Fruit fly (Drosophila melanogaster) whole organism, prepupa: ENCODE measurements around the gene CG4465.
A peak's percentile ranks its signal among the peaks of the same experiment; 100 is the strongest.

ENCODE experiments used
- CG10631 ChIP-seq: fragments of 200-800 bp; sonication (Bioruptor generic); optimal IDR thresholded peaks from 2 replicates; lab custom pipeline; 2016; ENCODE audit warnings: missing biosample characterization, missing genetic modification characterization
- CG10669 ChIP-seq: fragments of 200-800 bp; sonication (Bioruptor generic); optimal IDR thresholded peaks from 3 replicates; lab custom pipeline; 2018; ENCODE audit warnings: missing biosample characterization, mild to moderate bottlenecking, missing genetic modification characterization, moderate library complexity
- CG11294 ChIP-seq: fragments of 200-800 bp; sonication (Bioruptor generic); IDR thresholded peaks from 2 replicates; pipeline ENCODE4 v1.3.6; 2022; ENCODE audit warnings: missing biosample characterization, missing genetic modification characterization
- CG11762 ChIP-seq: fragments of 200-800 bp; sonication (Bioruptor generic); optimal IDR thresholded peaks from 3 replicates; lab custom pipeline; 2016; ENCODE audit warnings: missing biosample characterization, missing genetic modification characterization; ENCODE audit not compliant: insufficient read depth
- CG11902 ChIP-seq: fragments of 200-800 bp; sonication (Bioruptor generic); optimal IDR thresholded peaks from 3 replicates; lab custom pipeline; 2016; ENCODE audit warnings: missing biosample characterization, missing genetic modification characterization
- CG15336 ChIP-seq: fragments of 200-800 bp; sonication (Bioruptor generic); IDR thresholded peaks from 2 replicates; pipeline ENCODE4 v1.3.6; 2022; ENCODE audit warnings: missing biosample characterization, missing genetic modification characterization
- CG1621 ChIP-seq: fragments of 200-800 bp; sonication (Bioruptor generic); optimal IDR thresholded peaks from 3 replicates; lab custom pipeline; 2018; ENCODE audit warnings: missing biosample characterization, mild to moderate bottlenecking, missing genetic modification characterization
- CG16779 ChIP-seq: fragments of 200-800 bp; sonication (Bioruptor generic); optimal IDR thresholded peaks from 3 replicates; lab custom pipeline; 2017; ENCODE audit warnings: missing biosample characterization, mild to moderate bottlenecking, missing genetic modification characterization
- CG3032 ChIP-seq: fragments of 200-800 bp; optimal IDR thresholded peaks from 2 replicates; lab custom pipeline; 2019; ENCODE audit warnings: missing biosample characterization, mild to moderate bottlenecking, missing genetic modification characterization, moderate library complexity
- CG31627 ChIP-seq: fragments of 200-800 bp; sonication (Bioruptor generic); optimal IDR thresholded peaks from 3 replicates; lab custom pipeline; 2016; ENCODE audit warnings: missing biosample characterization, missing genetic modification characterization
- CG34406 ChIP-seq: fragments of 200-800 bp; sonication (Bioruptor generic); optimal IDR thresholded peaks from 3 replicates; lab custom pipeline; 2016; ENCODE audit warnings: missing biosample characterization, missing genetic modification characterization
- CG3919 ChIP-seq: fragments of 200-800 bp; sonication (Bioruptor generic); optimal IDR thresholded peaks from 3 replicates; lab custom pipeline; 2016; ENCODE audit warnings: missing biosample characterization, missing genetic modification characterization
- CG6276 ChIP-seq: fragments of 200-800 bp; sonication (Bioruptor generic); optimal IDR thresholded peaks from 2 replicates; lab custom pipeline; 2017; ENCODE audit warnings: missing biosample characterization, mild to moderate bottlenecking, missing genetic modification characterization
- CG6792 ChIP-seq: fragments of 200-800 bp; sonication (Bioruptor generic); optimal IDR thresholded peaks from 3 replicates; lab custom pipeline; 2016; ENCODE audit warnings: missing biosample characterization, missing genetic modification characterization
- CG6808 ChIP-seq: fragments of 200-800 bp; sonication (Bioruptor generic); optimal IDR thresholded peaks from 3 replicates; lab custom pipeline; 2017; ENCODE audit warnings: missing biosample characterization, missing genetic modification characterization, mild to moderate bottlenecking, moderate library complexity, missing genetic modification reagents
- CG6854 ChIP-seq: fragments of 200-800 bp; sonication (Bioruptor generic); optimal IDR thresholded peaks from 2 replicates; lab custom pipeline; 2017; ENCODE audit warnings: missing biosample characterization, mild to moderate bottlenecking, missing genetic modification characterization
- CG7368 ChIP-seq: fragments of 200-800 bp; sonication (Bioruptor generic); optimal IDR thresholded peaks from 3 replicates; lab custom pipeline; 2016; ENCODE audit warnings: missing biosample characterization, missing genetic modification characterization
- CG8119 ChIP-seq: fragments of 200-800 bp; sonication (Bioruptor generic); IDR thresholded peaks from 3 replicates; pipeline ENCODE4 v1.3.6; 2022; ENCODE audit warnings: missing biosample characterization, missing genetic modification characterization
- CG9139 ChIP-seq: fragments of 200-800 bp; sonication (Bioruptor generic); optimal IDR thresholded peaks from 3 replicates; lab custom pipeline; 2017; ENCODE audit warnings: missing biosample characterization, mild to moderate bottlenecking, missing genetic modification characterization
- Eip75B ChIP-seq: fragments of 200-800 bp; sonication (Bioruptor generic); optimal IDR thresholded peaks from 3 replicates; lab custom pipeline; 2016; ENCODE audit warnings: missing biosample characterization, missing genetic modification characterization
- Eip78C ChIP-seq: fragments of 200-800 bp; sonication (Bioruptor generic); peaks from one replicate; lab custom pipeline; 2016; ENCODE audit warnings: missing biosample characterization, missing genetic modification characterization
- Ets21C ChIP-seq: fragments of 200-800 bp; sonication (Bioruptor generic); optimal IDR thresholded peaks from 3 replicates; lab custom pipeline; 2016; ENCODE audit warnings: missing biosample characterization, missing genetic modification characterization
- Ets96B ChIP-seq: fragments of 200-800 bp; optimal IDR thresholded peaks from 2 replicates; lab custom pipeline; 2019; ENCODE audit warnings: missing biosample characterization, mild to moderate bottlenecking, missing genetic modification characterization, moderate library complexity
- Gug ChIP-seq: fragments of 200-800 bp; sonication (Bioruptor generic); IDR thresholded peaks from 2 replicates; pipeline ENCODE4 v1.3.6; 2022; ENCODE audit warnings: missing biosample characterization, missing genetic modification characterization
- Hr38 ChIP-seq: sonication (Bioruptor generic); optimal IDR thresholded peaks from 2 replicates; lab custom pipeline; 2016; ENCODE audit warnings: missing biosample characterization, missing genetic modification characterization
- Hr39 ChIP-seq: fragments of 200-800 bp; sonication (Bioruptor generic); optimal IDR thresholded peaks from 2 replicates; lab custom pipeline; 2016; ENCODE audit warnings: missing biosample characterization, missing genetic modification characterization
- Hr4 ChIP-seq: fragments of 200-800 bp; sonication (Bioruptor generic); optimal IDR thresholded peaks from 3 replicates; lab custom pipeline; 2016; ENCODE audit warnings: missing biosample characterization, missing genetic modification characterization
- Met ChIP-seq: fragments of 200-800 bp; sonication (Bioruptor generic); optimal IDR thresholded peaks from 3 replicates; lab custom pipeline; 2016; ENCODE audit warnings: missing biosample characterization, missing genetic modification characterization
- OdsH ChIP-seq: fragments of 200-800 bp; sonication (Bioruptor generic); optimal IDR thresholded peaks from 3 replicates; lab custom pipeline; 2016; ENCODE audit warnings: missing biosample characterization, missing genetic modification characterization
- Smox ChIP-seq: fragments of 200-800 bp; sonication (Bioruptor generic); optimal IDR thresholded peaks from 3 replicates; lab custom pipeline; 2016; ENCODE audit warnings: missing biosample characterization, missing genetic modification characterization
- Sox102F ChIP-seq: fragments of 200-800 bp; sonication (Bioruptor generic); optimal IDR thresholded peaks from 2 replicates; lab custom pipeline; 2016; ENCODE audit warnings: missing biosample characterization, mild to moderate bottlenecking, missing genetic modification characterization
- Sox14 ChIP-seq: fragments of 200-800 bp; sonication (Bioruptor generic); optimal IDR thresholded peaks from 3 replicates; lab custom pipeline; 2016; ENCODE audit warnings: missing biosample characterization, missing genetic modification characterization
- achi ChIP-seq: fragments of 200-800 bp; sonication (Bioruptor generic); optimal IDR thresholded peaks from 3 replicates; lab custom pipeline; 2016; ENCODE audit warnings: missing biosample characterization, missing genetic modification characterization
- dsx ChIP-seq: fragments of 200-800 bp; optimal IDR thresholded peaks from 3 replicates; lab custom pipeline; 2019; ENCODE audit warnings: missing biosample characterization, mild to moderate bottlenecking, missing genetic modification characterization, moderate library complexity; ENCODE audit not compliant: poor library complexity, severe bottlenecking
- eg ChIP-seq: fragments of 200-800 bp; sonication (Bioruptor generic); IDR thresholded peaks from 3 replicates; pipeline ENCODE4 v1.3.6; 2022; ENCODE audit warnings: missing biosample characterization, missing genetic modification characterization
- esn ChIP-seq: fragments of 200-800 bp; sonication (Bioruptor generic); optimal IDR thresholded peaks from 2 replicates; lab custom pipeline; 2016; ENCODE audit warnings: missing biosample characterization, mild to moderate bottlenecking, missing genetic modification characterization, moderate library complexity
- fkh ChIP-seq: fragments of 200-800 bp; sonication (Bioruptor generic); optimal IDR thresholded peaks from 3 replicates; lab custom pipeline; 2017; ENCODE audit warnings: missing biosample characterization, mild to moderate bottlenecking, missing genetic modification characterization, moderate library complexity
- lz ChIP-seq: fragments of 200-800 bp; sonication (Bioruptor generic); optimal IDR thresholded peaks from 3 replicates; lab custom pipeline; 2016; ENCODE audit warnings: missing biosample characterization, missing genetic modification characterization
- pdm3 ChIP-seq: fragments of 200-800 bp; sonication (Bioruptor generic); optimal IDR thresholded peaks from 3 replicates; lab custom pipeline; 2016; ENCODE audit warnings: missing biosample characterization, missing genetic modification characterization
- salr ChIP-seq, 2 experiments: fragments of 200-800 bp; sonication (Bioruptor generic); optimal IDR thresholded peaks; 3 replicates each; lab custom pipeline; 2016 to 2018; ENCODE audit warnings: missing biosample characterization in 2 of 2, missing genetic modification characterization in 2 of 2, mild to moderate bottlenecking in 1 of 2
- ss ChIP-seq, 2 experiments: fragments of 200-800 bp; sonication (Bioruptor generic); optimal IDR thresholded peaks; 2 replicates in 1 of 2; 3 replicates in 1 of 2; lab custom pipeline; 2017 to 2018; ENCODE audit warnings: mild to moderate bottlenecking in 2 of 2, missing biosample characterization in 2 of 2, missing genetic modification characterization in 2 of 2, moderate library complexity in 1 of 2
- topi ChIP-seq: fragments of 200-800 bp; sonication (Bioruptor generic); optimal IDR thresholded peaks from 3 replicates; lab custom pipeline; 2016; ENCODE audit warnings: missing biosample characterization, missing genetic modification characterization
- vri ChIP-seq: fragments of 200-800 bp; sonication (Bioruptor generic); optimal IDR thresholded peaks from 3 replicates; lab custom pipeline; 2016; ENCODE audit warnings: missing biosample characterization, mild to moderate bottlenecking, missing genetic modification characterization

The CG4465 gene

DNA sequence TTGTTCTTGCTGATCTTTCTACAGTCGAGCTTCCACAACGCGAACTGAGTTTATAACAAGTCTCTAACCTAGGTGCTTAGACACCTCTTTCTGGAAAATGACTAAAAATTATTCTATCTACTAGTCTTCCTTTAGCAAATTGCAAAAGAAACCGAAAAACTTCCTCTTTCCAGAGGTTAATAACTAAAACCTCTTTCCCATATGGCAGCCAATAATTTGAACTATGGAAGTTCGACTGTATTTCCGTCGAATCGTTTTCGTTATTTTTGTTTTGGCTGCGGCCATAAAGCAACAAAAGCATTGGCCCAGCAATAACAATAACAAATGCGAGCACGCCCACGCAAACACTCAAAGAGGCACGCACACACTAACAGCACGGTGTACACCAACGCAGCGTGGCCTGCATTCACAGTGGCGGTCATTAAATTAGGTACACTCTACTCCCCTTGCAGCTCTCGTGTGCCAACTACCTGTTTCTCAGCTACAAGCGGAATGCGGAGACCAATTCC lies 37.2 kb downstream of the CG4465 start (continued):
- peak; percentile 48 for TF ChIP-seq vri (GFP tag; lab: Kevin White, UChicago)
- TF ChIP-seq Eip75B = no peak
- TF ChIP-seq CG6276 (GFP tag; lab: Kevin White, UChicago) = no peak
- peak; percentile 10 for TF ChIP-seq fkh
- peak; percentile 7 for TF ChIP-seq Hr4 (GFP tag; lab: Kevin White, UChicago)
- TF ChIP-seq pdm3 = no peak
- TF ChIP-seq CG10631 (GFP tag; lab: Kevin White, UChicago) = no peak
- no peak for TF ChIP-seq salr (GFP tag; optimal IDR thresholded peaks at IDR 0.05; lab: Kevin White, UChicago)
- TF ChIP-seq CG15336 (GFP tag; lab: Robert Waterston, UW) = peak; percentile 50
- peak; percentile 33; the same call in 1 of the 3 replicates for TF ChIP-seq CG8119 (GFP tag; lab: Robert Waterston, UW)
- no peak for TF ChIP-seq Gug
- no peak for TF ChIP-seq CG11902 (GFP tag; lab: Kevin White, UChicago)
- peak; percentile 38 for TF ChIP-seq CG6808 (GFP tag; lab: Kevin White, UChicago)
- TF ChIP-seq CG6792 (GFP tag; lab: Kevin White, UChicago) = no peak
- no peak for TF ChIP-seq CG11294 (GFP tag; lab: Robert Waterston, UW)
- TF ChIP-seq lz = peak; percentile 27
- TF ChIP-seq Hr39 (GFP tag; lab: Kevin White, UChicago) = no peak
- TF ChIP-seq CG3032 (tag; lab: Kevin White, UChicago) = no peak
- no peak for TF ChIP-seq CG10669 (GFP tag; lab: Kevin White, UChicago)
- TF ChIP-seq Sox14 (GFP tag; lab: Kevin White, UChicago) = peak; percentile 39
- TF ChIP-seq, all 60 proteins: peak for 22

dm6 chr3R:19879470-19880052 lies 38.1 kb downstream of the CG4465 start, which contains the start of gene Ask1:
TSS of gene Ask1 (plus strand) at chr3R:19879719.
- TF ChIP-seq CG6854 = peak; percentile 16
- no peak for TF ChIP-seq Ets21C (GFP tag; lab: Kevin White, UChicago)
- no peak for TF ChIP-seq CG11762 (GFP tag; lab: Kevin White, UChicago)
- TF ChIP-seq CG8119 (GFP tag; lab: Robert Waterston, UW) = no peak
- TF ChIP-seq salr (GFP tag; optimal IDR thresholded peaks at IDR 0.05; lab: Kevin White, UChicago) = no peak
- TF ChIP-seq ss (GFP tag; optimal IDR thresholded peaks at IDR 0.05; lab: Kevin White, UChicago) = no peak
- no peak for TF ChIP-seq OdsH (GFP tag; lab: Kevin White, UChicago)
- TF ChIP-seq CG10631 (GFP tag; lab: Kevin White, UChicago) = no peak
- no peak for TF ChIP-seq CG6276 (GFP tag; lab: Kevin White, UChicago)
- no peak for TF ChIP-seq CG6792 (GFP tag; lab: Kevin White, UChicago)
- TF ChIP-seq Smox (GFP tag; lab: Kevin White, UChicago) = no peak
- no peak for TF ChIP-seq Eip78C (GFP tag; lab: Kevin White, UChicago)
- no peak for TF ChIP-seq Ets96B (tag; lab: Kevin White, UChicago)
- peak; percentile 20 for TF ChIP-seq fkh
- TF ChIP-seq Sox102F (GFP tag; lab: Kevin White, UChicago) = no peak

DNA sequence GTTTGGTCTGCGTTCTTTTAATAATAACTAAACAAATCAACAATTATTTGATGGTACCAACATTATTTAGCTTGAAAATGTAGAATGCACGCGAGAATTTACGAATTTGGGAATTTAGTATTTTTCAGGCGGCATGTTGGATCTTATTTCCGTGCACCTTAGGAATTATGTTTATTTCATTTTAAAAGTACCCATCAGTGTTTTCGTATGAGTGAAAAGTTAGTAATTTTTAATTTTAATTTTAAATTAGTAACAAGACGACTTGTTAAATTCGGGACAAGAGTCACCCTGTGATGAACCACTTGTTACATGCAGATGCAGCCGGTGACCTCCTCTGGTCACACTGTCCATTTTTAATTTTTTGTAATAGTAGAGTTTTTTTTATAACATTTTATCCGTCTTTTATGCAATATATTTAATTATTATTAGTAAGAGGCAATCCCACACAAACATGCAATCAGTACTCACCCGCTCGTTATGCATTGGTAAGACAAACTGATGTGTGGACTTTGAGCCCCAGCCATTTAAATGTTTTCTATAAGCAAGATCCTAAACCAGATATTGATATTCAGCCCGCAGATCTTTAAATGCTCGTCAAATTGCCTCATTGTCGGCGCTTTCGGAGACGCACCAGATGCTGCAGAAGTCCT lies 40.1 kb downstream of the CG4465 start, which contains the start of the genes CG17186 and Arc42:
Gene CG17186, minus strand, starts transcription at position 88 of the 650 bp plus-strand sequence.
Gene Arc42, plus strand, starts transcription at position 311 of the 650 bp plus-strand sequence.
- no peak for TF ChIP-seq CG11762 (GFP tag; lab: Kevin White, UChicago)
- TF ChIP-seq CG6808 (GFP tag; lab: Kevin White, UChicago) = peak; percentile 79
- TF ChIP-seq Ets96B (tag; lab: Kevin White, UChicago) = no peak
- TF ChIP-seq CG16779 (tag; lab: Kevin White, UChicago) = peak; percentile 62
- peak; percentile 43 for TF ChIP-seq fkh
- no peak for TF ChIP-seq CG34406 (GFP tag; lab: Kevin White, UChicago)
- peak; percentile 39 for TF ChIP-seq vri (GFP tag; lab: Kevin White, UChicago)
- peak; percentile 21 for TF ChIP-seq topi (GFP tag; lab: Kevin White, UChicago)
- TF ChIP-seq Hr4 (GFP tag; lab: Kevin White, UChicago) = peak; percentile 15
- TF ChIP-seq achi (GFP tag; lab: Kevin White, UChicago) = peak; percentile 2
- no peak for TF ChIP-seq CG11294 (GFP tag; lab: Robert Waterston, UW)
- peak; percentile 10 for TF ChIP-seq CG1621 (tag; lab: Kevin White, UChicago)
- TF ChIP-seq Smox (GFP tag; lab: Kevin White, UChicago) = peak; percentile 33
- TF ChIP-seq CG3919 (GFP tag; lab: Kevin White, UChicago) = peak; percentile 17
- TF ChIP-seq esn (GFP tag; lab: Kevin White, UChicago) = peak; percentile 42
- no peak for TF ChIP-seq Hr38
- TF ChIP-seq Sox14 (GFP tag; lab: Kevin White, UChicago) = peak; percentile 28
- peak; percentile 46 for TF ChIP-seq Met (GFP tag; lab: Kevin White, UChicago)
- peak; percentile 84 for TF ChIP-seq CG9139 (GFP tag; lab: Kevin White, UChicago)
- TF ChIP-seq dsx (GFP tag; lab: Kevin White, UChicago) = peak; percentile 23
- TF ChIP-seq eg = peak; percentile 41; the same call in 1 of the 3 replicates
- no peak for TF ChIP-seq CG7368
- TF ChIP-seq CG10669 (GFP tag; lab: Kevin White, UChicago) = peak; percentile 26
- peak; percentile 78 for TF ChIP-seq CG6276 (GFP tag; lab: Kevin White, UChicago)
- peak; percentile 1 for TF ChIP-seq CG31627 (GFP tag; lab: Kevin White, UChicago)
